Fruit fly (Drosophila melanogaster) whole organism, embryonic: ENCODE measurements around the gene Or22c.
A peak's percentile ranks its signal among the peaks of the same experiment; 100 is the strongest.

Experiments used
- Aef1 ChIP-seq: fragments of 200-800 bp; sonication (Bioruptor generic); IDR thresholded peaks from 3 replicates; pipeline ENCODE4 v1.3.6; 2022; ENCODE audit warnings: missing biosample characterization, missing genetic modification characterization
- Antp ChIP-seq: fragments of 200-800 bp; sonication (Bioruptor generic); optimal IDR thresholded peaks from 3 replicates; lab custom pipeline; 2016; ENCODE audit warnings: missing biosample characterization, missing genetic modification characterization
- Bgb ChIP-seq: fragments of 200-800 bp; sonication (Bioruptor generic); IDR thresholded peaks from 2 replicates; pipeline ENCODE4 v1.3.6; 2022; ENCODE audit warnings: missing biosample characterization, missing genetic modification characterization; ENCODE audit not compliant: partially characterized antibody
- CG10209 ChIP-seq: fragments of 200-800 bp; sonication (Bioruptor generic); optimal IDR thresholded peaks from 3 replicates; lab custom pipeline; 2017; ENCODE audit warnings: missing biosample characterization, mild to moderate bottlenecking, missing genetic modification characterization, missing genetic modification reagents
- CG10431 ChIP-seq: fragments of 200-800 bp; sonication (Bioruptor generic); optimal IDR thresholded peaks from 3 replicates; lab custom pipeline; 2018; ENCODE audit warnings: missing biosample characterization, mild to moderate bottlenecking, missing genetic modification characterization
- CG11247 ChIP-seq: fragments of 200-800 bp; sonication (Bioruptor generic); IDR thresholded peaks from 2 replicates; pipeline ENCODE4 v1.3.6; 2022; ENCODE audit warnings: missing biosample characterization, missing genetic modification characterization
- CG11504 ChIP-seq: fragments of 200-800 bp; sonication (Bioruptor generic); optimal IDR thresholded peaks from 3 replicates; lab custom pipeline; 2019; ENCODE audit warnings: missing biosample characterization, mild to moderate bottlenecking, missing genetic modification characterization, moderate library complexity
- CG12659 ChIP-seq: fragments of 200-800 bp; sonication (Bioruptor generic); optimal IDR thresholded peaks from 3 replicates; lab custom pipeline; 2017; ENCODE audit warnings: mild to moderate bottlenecking, missing biosample characterization, missing genetic modification reagents, missing genetic modification characterization
- CG15073 ChIP-seq: fragments of 200-800 bp; sonication (Bioruptor generic); optimal IDR thresholded peaks from 2 replicates; lab custom pipeline; 2016; ENCODE audit warnings: missing biosample characterization, missing genetic modification characterization
- CG15514 ChIP-seq: fragments of 200-800 bp; sonication (Bioruptor generic); optimal IDR thresholded peaks from 3 replicates; lab custom pipeline; 2017; ENCODE audit warnings: missing biosample characterization, missing genetic modification characterization, mild to moderate bottlenecking, moderate library complexity, missing genetic modification reagents
- CG1602 ChIP-seq: fragments of 200-800 bp; sonication (Bioruptor generic); optimal IDR thresholded peaks from 3 replicates; lab custom pipeline; 2016; ENCODE audit warnings: missing biosample characterization, missing genetic modification characterization
- CG17328 ChIP-seq: fragments of 200-800 bp; sonication (Bioruptor generic); IDR thresholded peaks from 2 replicates; pipeline ENCODE4 v1.3.6; 2022; ENCODE audit warnings: missing biosample characterization, missing genetic modification characterization
- CG1832 ChIP-seq: fragments of 200-800 bp; sonication (Bioruptor generic); optimal IDR thresholded peaks from 2 replicates; lab custom pipeline; 2017; ENCODE audit warnings: missing biosample characterization, mild to moderate bottlenecking, missing genetic modification characterization, inconsistent platforms
- CG32532 ChIP-seq: fragments of 200-800 bp; sonication (Bioruptor generic); IDR thresholded peaks from 2 replicates; pipeline ENCODE4 v1.3.6; 2022; ENCODE audit warnings: missing biosample characterization, missing genetic modification characterization
- CG34376 ChIP-seq: fragments of 200-800 bp; sonication (Bioruptor generic); optimal IDR thresholded peaks from 2 replicates; lab custom pipeline; 2018; ENCODE audit warnings: missing biosample characterization, mild to moderate bottlenecking, missing genetic modification characterization
- CG3726 ChIP-seq: fragments of 200-800 bp; sonication (Bioruptor generic); IDR thresholded peaks from 3 replicates; pipeline ENCODE4, ENCODE4 v1.3.6; 2022; ENCODE audit warnings: missing biosample characterization, missing genetic modification characterization
- CG3838 ChIP-seq: fragments of 200-800 bp; sonication (Bioruptor generic); optimal IDR thresholded peaks from 3 replicates; lab custom pipeline; 2016; ENCODE audit warnings: missing biosample characterization, missing genetic modification characterization
- CG4707 ChIP-seq: fragments of 200-800 bp; sonication (Bioruptor generic); optimal IDR thresholded peaks from 2 replicates; lab custom pipeline; 2018; ENCODE audit warnings: missing biosample characterization, mild to moderate bottlenecking, missing genetic modification characterization, moderate library complexity
- CG6689 ChIP-seq: fragments of 200-800 bp; sonication (Bioruptor generic); IDR thresholded peaks from 2 replicates; pipeline ENCODE4 v1.3.6; 2022; ENCODE audit warnings: missing biosample characterization, missing genetic modification characterization
- CG6813 ChIP-seq: fragments of 200-800 bp; sonication (Bioruptor generic); optimal IDR thresholded peaks from 2 replicates; lab custom pipeline; 2017; ENCODE audit warnings: missing biosample characterization, missing genetic modification characterization, mild to moderate bottlenecking, moderate library complexity, missing genetic modification reagents
- CG9727 ChIP-seq: fragments of 200-800 bp; sonication (Bioruptor generic); optimal IDR thresholded peaks from 3 replicates; lab custom pipeline; 2017; ENCODE audit warnings: missing biosample characterization, mild to moderate bottlenecking, missing genetic modification characterization
- Deaf1 ChIP-seq: fragments of 200-800 bp; optimal IDR thresholded peaks from 3 replicates; lab custom pipeline; 2019; ENCODE audit warnings: missing biosample characterization, mild to moderate bottlenecking, missing genetic modification characterization, moderate library complexity
- Eip74EF ChIP-seq, 2 experiments: fragments of 200-800 bp in 1 of 2; fragments of >200 bp in 1 of 2; sonication (Bioruptor generic) in 1 of 2; optimal IDR thresholded peaks; 2 replicates each; lab custom pipeline; 2017 to 2019; ENCODE audit warnings: missing biosample characterization in 2 of 2, missing genetic modification characterization in 2 of 2, mild to moderate bottlenecking in 1 of 2, moderate library complexity in 1 of 2
- Gug ChIP-seq: fragments of 200-800 bp; sonication (Bioruptor generic); IDR thresholded peaks from 4 replicates; pipeline ENCODE4 v1.3.6; 2022; ENCODE audit warnings: missing biosample characterization, missing genetic modification characterization
- Hey ChIP-seq: fragments of 200-800 bp; sonication (Bioruptor generic); optimal IDR thresholded peaks from 3 replicates; lab custom pipeline; 2018; ENCODE audit warnings: missing biosample characterization, mild to moderate bottlenecking, missing genetic modification characterization
- Hr39 ChIP-seq: fragments of >200 bp; optimal IDR thresholded peaks from 2 replicates; lab custom pipeline; 2017
- Neu2 ChIP-seq: fragments of 200-800 bp; sonication (Bioruptor generic); optimal IDR thresholded peaks from 3 replicates; lab custom pipeline; 2016; ENCODE audit warnings: missing biosample characterization, missing genetic modification characterization, borderline replicate concordance
- Optix ChIP-seq: fragments of 200-800 bp; sonication (Bioruptor generic); IDR thresholded peaks from 3 replicates; pipeline ENCODE4 v1.3.6; 2022; ENCODE audit warnings: missing biosample characterization, missing genetic modification characterization
- Side ChIP-seq: fragments of 200-800 bp; sonication (Bioruptor generic); optimal IDR thresholded peaks from 2 replicates; lab custom pipeline; 2016; ENCODE audit warnings: missing biosample characterization, missing genetic modification characterization
- amos ChIP-seq: fragments of 200-800 bp; sonication (Bioruptor generic); IDR thresholded peaks from 2 replicates; pipeline ENCODE4 v1.3.6; 2022; ENCODE audit warnings: missing biosample characterization, missing genetic modification characterization; ENCODE audit not compliant: partially characterized antibody
- ase ChIP-seq: fragments of 200-800 bp; sonication (Bioruptor generic); IDR thresholded peaks from 3 replicates; pipeline ENCODE4 v1.3.6; 2022; ENCODE audit warnings: missing biosample characterization, missing genetic modification characterization
- bbx ChIP-seq: fragments of 200-800 bp; sonication (Bioruptor generic); IDR thresholded peaks from 2 replicates; pipeline ENCODE4 v1.3.6; 2022; ENCODE audit warnings: missing biosample characterization, missing genetic modification characterization; ENCODE audit not compliant: partially characterized antibody
- caup ChIP-seq: fragments of 200-800 bp; sonication (Bioruptor generic); optimal IDR thresholded peaks from 3 replicates; lab custom pipeline; 2017; ENCODE audit warnings: missing biosample characterization, mild to moderate bottlenecking, missing genetic modification characterization, moderate library complexity; ENCODE audit not compliant: severe bottlenecking
- croc ChIP-seq: fragments of 200-800 bp; sonication (Bioruptor generic); conservative IDR thresholded peaks from 3 replicates; pipeline ENCODE4 v1.3.6; 2022; ENCODE audit warnings: missing biosample characterization, missing genetic modification characterization
- eyg ChIP-seq: fragments of 200-800 bp; sonication (Bioruptor generic); optimal IDR thresholded peaks from 3 replicates; lab custom pipeline; 2016; ENCODE audit warnings: missing biosample characterization, missing genetic modification characterization
- fd96Cb ChIP-seq: fragments of 200-800 bp; sonication (Bioruptor generic); optimal IDR thresholded peaks from 2 replicates; lab custom pipeline; 2018; ENCODE audit warnings: missing biosample characterization, mild to moderate bottlenecking, missing genetic modification characterization, moderate library complexity
- gem ChIP-seq: fragments of 200-800 bp; sonication (Bioruptor generic); optimal IDR thresholded peaks from 2 replicates; lab custom pipeline; 2019; ENCODE audit warnings: missing biosample characterization, mild to moderate bottlenecking, missing genetic modification characterization, moderate library complexity
- hth ChIP-seq: fragments of >200 bp; optimal IDR thresholded peaks from 2 replicates; lab custom pipeline; 2017; ENCODE audit warnings: inconsistent platforms
- klu ChIP-seq: fragments of 200-800 bp; sonication (Bioruptor generic); IDR thresholded peaks from 2 replicates; pipeline ENCODE4 v1.3.6; 2022; ENCODE audit warnings: missing biosample characterization, missing genetic modification characterization
- lbe ChIP-seq: fragments of 200-800 bp; sonication (Bioruptor generic); optimal IDR thresholded peaks from 2 replicates; lab custom pipeline; 2016; ENCODE audit warnings: missing biosample characterization, mild to moderate bottlenecking, missing genetic modification characterization
- mirr ChIP-seq: fragments of 200-800 bp; sonication (Bioruptor generic); optimal IDR thresholded peaks from 3 replicates; lab custom pipeline; 2018; ENCODE audit warnings: missing biosample characterization, mild to moderate bottlenecking, missing genetic modification characterization
- org-1 ChIP-seq: fragments of 200-800 bp; sonication (Bioruptor generic); optimal IDR thresholded peaks from 2 replicates; lab custom pipeline; 2017; ENCODE audit warnings: missing biosample characterization, missing genetic modification characterization
- pfk ChIP-seq: fragments of 200-800 bp; sonication (Bioruptor generic); optimal IDR thresholded peaks from 2 replicates; lab custom pipeline; 2018; ENCODE audit warnings: missing biosample characterization, mild to moderate bottlenecking, missing genetic modification characterization, moderate library complexity
- phol ChIP-seq: fragments of 200-800 bp; sonication (Bioruptor generic); optimal IDR thresholded peaks from 3 replicates; lab custom pipeline; 2018; ENCODE audit warnings: missing biosample characterization, mild to moderate bottlenecking, missing genetic modification characterization, moderate library complexity
- sc ChIP-seq, 3 experiments: fragments of >200 bp in 2 of 3; fragments of 200-800 bp in 1 of 3; sonication (Bioruptor generic) in 1 of 3; optimal IDR thresholded peaks; 2 replicates in 2 of 3; 3 replicates in 1 of 3; lab custom pipeline; 2017; ENCODE audit warnings: mild to moderate bottlenecking in 1 of 3, missing biosample characterization in 1 of 3, missing genetic modification characterization in 1 of 3, missing genetic modification reagents in 1 of 3
- sima ChIP-seq: fragments of 200-800 bp; sonication (Bioruptor generic); optimal IDR thresholded peaks from 2 replicates; lab custom pipeline; 2016; ENCODE audit warnings: missing biosample characterization, missing genetic modification characterization
- sna ChIP-seq: fragments of 200-800 bp; sonication (Bioruptor generic); IDR thresholded peaks from 2 replicates; pipeline ENCODE4 v1.3.6; 2022; ENCODE audit warnings: missing biosample characterization, missing genetic modification characterization; ENCODE audit not compliant: partially characterized antibody
- sr ChIP-seq: fragments of 200-800 bp; sonication (Bioruptor generic); IDR thresholded peaks from 3 replicates; pipeline ENCODE4 v1.3.6; 2022; ENCODE audit warnings: missing biosample characterization, missing genetic modification characterization
- tgo ChIP-seq: fragments of 200-800 bp; sonication (Bioruptor generic); IDR thresholded peaks from 3 replicates; pipeline ENCODE4 v1.3.6; 2022; ENCODE audit warnings: missing biosample characterization, missing genetic modification characterization
- vvl ChIP-seq: fragments of 200-800 bp; sonication (Bioruptor generic); IDR thresholded peaks from 2 replicates; pipeline ENCODE4 v1.3.6; 2022; ENCODE audit warnings: missing biosample characterization, missing genetic modification characterization
- yki ChIP-seq: fragments of >200 bp; optimal IDR thresholded peaks from 3 replicates; lab custom pipeline; 2018

Or22c gene

dm6 chr2L:2084349-2084748 lies 30.0 kb downstream of the Or22c start (continued):
- no peak for TF ChIP-seq CG1832 (GFP tag; lab: Kevin White, UChicago)
- peak; percentile 57; the same call in 3 of the 4 replicates for TF ChIP-seq Gug (GFP tag; lab: Robert Waterston, UW)
- no peak for TF ChIP-seq pfk (GFP tag; lab: Kevin White, UChicago)
- no peak for TF ChIP-seq CG12659 (GFP tag; lab: Kevin White, UChicago)
- TF ChIP-seq bbx (GFP tag; lab: Robert Waterston, UW) = no peak
- TF ChIP-seq CG1602 (GFP tag; lab: Kevin White, UChicago) = no peak
- TF ChIP-seq Neu2 (GFP tag; lab: Kevin White, UChicago) = no peak
- no peak for TF ChIP-seq CG15073
- no peak for TF ChIP-seq klu (GFP tag; lab: Robert Waterston, UW)
- TF ChIP-seq croc (GFP tag; lab: Robert Waterston, UW) = no peak
- TF ChIP-seq CG3838 (GFP tag; lab: Kevin White, UChicago) = no peak
- TF ChIP-seq Hr39 (lab: Kevin White, UChicago) = no peak
- peak; percentile 32; the same call in 1 of the 2 replicates for TF ChIP-seq CG6689 (GFP tag; lab: Robert Waterston, UW)
- TF ChIP-seq CG32532 (GFP tag; lab: Robert Waterston, UW) = peak; percentile 51; the same call in 1 of the 2 replicates
- TF ChIP-seq CG10209 = no peak
- TF ChIP-seq Deaf1 (tag; lab: Kevin White, UChicago) = no peak
- TF ChIP-seq Optix (GFP tag; lab: Robert Waterston, UW) = 0 out of 3 replicates have a peak, but pooled peaks have one; percentile 44
- no peak for TF ChIP-seq org-1
- TF ChIP-seq sc (optimal IDR thresholded peaks at IDR 0.05; lab: Kevin White, UChicago) = no peak
- no peak for TF ChIP-seq sc (GFP tag; optimal IDR thresholded peaks at IDR 0.05; lab: Kevin White, UChicago)
- 0 out of 2 replicates have a peak, but pooled peaks have one; percentile 20 for TF ChIP-seq vvl (GFP tag; lab: Robert Waterston, UW)
- TF ChIP-seq eyg (GFP tag; lab: Kevin White, UChicago) = no peak
- no peak for TF ChIP-seq CG4707 (GFP tag; lab: Kevin White, UChicago)
- 0 out of 3 replicates have a peak, but pooled peaks have one; percentile 6 for TF ChIP-seq ase (GFP tag; lab: Robert Waterston, UW)
- TF ChIP-seq CG9727 = no peak
- TF ChIP-seq CG11247 (GFP tag; lab: Robert Waterston, UW) = no peak
- peak; percentile 21 for TF ChIP-seq CG11504 (tag; lab: Kevin White, UChicago)
- no peak for TF ChIP-seq mirr (GFP tag; lab: Kevin White, UChicago)
- TF ChIP-seq sr (GFP tag; lab: Robert Waterston, UW) = no peak
- no peak for TF ChIP-seq amos
- peak; percentile 5 for TF ChIP-seq fd96Cb (tag; lab: Kevin White, UChicago)
- TF ChIP-seq Aef1 = no peak
- no peak for TF ChIP-seq sna (GFP tag; lab: Robert Waterston, UW)
- TF ChIP-seq Eip74EF (GFP tag; optimal IDR thresholded peaks at IDR 0.05; lab: Kevin White, UChicago) = no peak
- no peak for TF ChIP-seq CG10431
- no peak for TF ChIP-seq CG3726
- TF ChIP-seq CG15514 (GFP tag; lab: Kevin White, UChicago) = no peak
- no peak for TF ChIP-seq yki (lab: Kevin White, UChicago)
- no peak for TF ChIP-seq sima (GFP tag; lab: Kevin White, UChicago)
- TF ChIP-seq Hey (tag; lab: Kevin White, UChicago) = no peak
- no peak for TF ChIP-seq CG6813 (GFP tag; lab: Kevin White, UChicago)
- 0 out of 2 replicates have a peak, but pooled peaks have one; percentile 22 for TF ChIP-seq CG17328
- no peak for TF ChIP-seq caup (GFP tag; lab: Kevin White, UChicago)
- no peak for TF ChIP-seq lbe (GFP tag; lab: Kevin White, UChicago)
- TF ChIP-seq phol (tag; lab: Kevin White, UChicago) = no peak
- TF ChIP-seq CG34376 (GFP tag; lab: Kevin White, UChicago) = no peak
- TF ChIP-seq tgo (GFP tag; lab: Robert Waterston, UW) = no peak
- peak; percentile 40 for TF ChIP-seq gem
- no peak for TF ChIP-seq hth (lab: Kevin White, UChicago)
- TF ChIP-seq Side (GFP tag; lab: Kevin White, UChicago) = no peak
- TF ChIP-seq Antp = no peak
- no peak for TF ChIP-seq Bgb (GFP tag; lab: Robert Waterston, UW)
